Worm (Caenorhabditis elegans) whole organism, early embryonic: ENCODE measurements around the gene cut-4.

Source experiments
- F13C5.2 ChIP-seq: sonication (generic microtip); optimal IDR thresholded peaks from 2 replicates; lab custom pipeline; 2017; ENCODE audit warnings: mild to moderate bottlenecking, missing genetic modification characterization, inconsistent platforms, missing compliant biosample characterization
- ama-1 ChIP-seq: fragments of 150-350 bp; optimal IDR thresholded peaks from 2 replicates; lab custom pipeline; 2014
- ceh-13 ChIP-seq: fragments of 200-800 bp; sonication (Bioruptor generic); optimal IDR thresholded peaks from 2 replicates; lab custom pipeline; 2018; ENCODE audit warnings: mild to moderate bottlenecking, missing genetic modification characterization, missing compliant biosample characterization
- ceh-36 ChIP-seq: sonication (generic microtip); optimal IDR thresholded peaks from 2 replicates; lab custom pipeline; 2016; ENCODE audit warnings: missing genetic modification characterization, inconsistent platforms, missing compliant biosample characterization
- flt-1 ChIP-seq: fragments of 200-800 bp; sonication (Bioruptor generic); IDR thresholded peaks from 2 replicates; pipeline ENCODE4 v1.3.6; 2022; ENCODE audit warnings: missing genetic modification characterization, missing compliant biosample characterization
- hmbx-1 ChIP-seq: sonication (generic microtip); optimal IDR thresholded peaks from 2 replicates; lab custom pipeline; 2016; ENCODE audit warnings: mild to moderate bottlenecking, missing genetic modification characterization, missing compliant biosample characterization
- hmg-4 ChIP-seq: fragments of 200-800 bp; sonication (Bioruptor generic); optimal IDR thresholded peaks from 2 replicates; lab custom pipeline; 2018; ENCODE audit warnings: mild to moderate bottlenecking, missing genetic modification characterization, missing compliant biosample characterization
- hnd-1 ChIP-seq: sonication (generic microtip); optimal IDR thresholded peaks from 2 replicates; lab custom pipeline; 2016; ENCODE audit warnings: missing genetic modification characterization, missing compliant biosample characterization
- tbx-11 ChIP-seq: fragments of 200-800 bp; sonication (Bioruptor generic); IDR thresholded peaks from 2 replicates; pipeline ENCODE4 v1.3.6; 2022; ENCODE audit warnings: missing genetic modification characterization, missing compliant biosample characterization
- tbx-37 ChIP-seq: fragments of 200-800 bp; sonication (Bioruptor generic); conservative IDR thresholded peaks from 2 replicates; pipeline ENCODE4 v1.3.6; 2022; ENCODE audit warnings: missing genetic modification reagents, missing genetic modification characterization, missing compliant biosample characterization
- tra-4 ChIP-seq: sonication (generic microtip); optimal IDR thresholded peaks from 2 replicates; lab custom pipeline; 2017; ENCODE audit warnings: missing genetic modification characterization, missing compliant biosample characterization

ce11 chrII:10479348-10479747 is 43.4 kb downstream of the cut-4 start, which contains the start of gene clec-59:
- TF ChIP-seq flt-1 (GFP tag; lab: Robert Waterston, UW) (no peak), ceh-36 (tag; lab: Kevin White, UChicago) (no peak), hmg-4 (GFP tag; lab: Kevin White, UChicago) (no peak), ceh-13 (GFP tag; lab: Kevin White, UChicago) (no peak), ama-1 (no peak), tra-4 (no peak), hnd-1 (no peak), tbx-11 (no peak), hmbx-1 (no peak), tbx-37 (no peak), F13C5.2 (tag; lab: Kevin White, UChicago) (no peak)
